Fruit fly (Drosophila melanogaster) whole organism, embryonic: ENCODE measurements around the gene CG34238.
A peak's percentile ranks its signal among the peaks of the same experiment; 100 is the strongest.

Experiments used
- Abd-B ChIP-seq: fragments of 200-800 bp; sonication (Bioruptor generic); optimal IDR thresholded peaks from 2 replicates; lab custom pipeline; 2018; ENCODE audit warnings: missing biosample characterization, mild to moderate bottlenecking, missing genetic modification characterization, moderate library complexity
- CG10274 ChIP-seq: fragments of 200-800 bp; sonication (Bioruptor generic); optimal IDR thresholded peaks from 3 replicates; lab custom pipeline; 2017; ENCODE audit warnings: missing biosample characterization, mild to moderate bottlenecking, missing genetic modification characterization
- CG10366 ChIP-seq: fragments of 200-800 bp; sonication (Bioruptor generic); IDR thresholded peaks from 2 replicates; pipeline ENCODE4 v1.3.6; 2022; ENCODE audit warnings: missing biosample characterization, missing genetic modification characterization
- CG12104 ChIP-seq: fragments of 200-800 bp; sonication (Bioruptor generic); optimal IDR thresholded peaks from 3 replicates; lab custom pipeline; 2016; ENCODE audit warnings: missing biosample characterization, missing genetic modification characterization
- CG12219 ChIP-seq: fragments of 200-800 bp; sonication (Bioruptor generic); optimal IDR thresholded peaks from 3 replicates; lab custom pipeline; 2018; ENCODE audit warnings: missing biosample characterization, mild to moderate bottlenecking, missing genetic modification characterization
- CG13123 ChIP-seq: fragments of 200-800 bp; sonication (Bioruptor generic); optimal IDR thresholded peaks from 2 replicates; lab custom pipeline; 2016; ENCODE audit warnings: missing biosample characterization, missing genetic modification characterization
- CG14965 ChIP-seq: fragments of 200-800 bp; sonication (Bioruptor generic); optimal IDR thresholded peaks from 2 replicates; lab custom pipeline; 2016; ENCODE audit warnings: missing biosample characterization, missing genetic modification characterization, borderline replicate concordance
- CG1602 ChIP-seq: fragments of 200-800 bp; sonication (Bioruptor generic); optimal IDR thresholded peaks from 3 replicates; lab custom pipeline; 2016; ENCODE audit warnings: missing biosample characterization, missing genetic modification characterization
- CG1792 ChIP-seq: fragments of 200-800 bp; sonication (Bioruptor generic); optimal IDR thresholded peaks from 2 replicates; lab custom pipeline; 2016; ENCODE audit warnings: missing biosample characterization, missing genetic modification characterization
- CG2129 ChIP-seq: fragments of 200-800 bp; sonication (Bioruptor generic); IDR thresholded peaks from 2 replicates; pipeline ENCODE4 v1.3.6; 2022; ENCODE audit warnings: missing biosample characterization, missing genetic modification characterization; ENCODE audit not compliant: partially characterized antibody
- CG31388 ChIP-seq: fragments of 200-800 bp; sonication (Bioruptor generic); optimal IDR thresholded peaks from 2 replicates; lab custom pipeline; 2016; ENCODE audit warnings: missing biosample characterization, missing genetic modification characterization
- CG33557 ChIP-seq: fragments of 200-800 bp; sonication (Bioruptor generic); optimal IDR thresholded peaks from 2 replicates; lab custom pipeline; 2019; ENCODE audit warnings: missing biosample characterization, mild to moderate bottlenecking, missing genetic modification characterization, moderate library complexity
- CG5180 ChIP-seq: fragments of 200-800 bp; sonication (Bioruptor generic); optimal IDR thresholded peaks from 3 replicates; lab custom pipeline; 2017; ENCODE audit warnings: missing biosample characterization, missing genetic modification characterization, mild to moderate bottlenecking, moderate library complexity, missing genetic modification reagents
- CG6683 ChIP-seq: fragments of 200-800 bp; sonication (Bioruptor generic); optimal IDR thresholded peaks from 2 replicates; lab custom pipeline; 2017; ENCODE audit warnings: missing biosample characterization, mild to moderate bottlenecking, missing genetic modification characterization, missing genetic modification reagents
- CG7372 ChIP-seq: fragments of 200-800 bp; sonication (Bioruptor generic); IDR thresholded peaks from 2 replicates; pipeline ENCODE4 v1.3.6; 2022; ENCODE audit warnings: missing biosample characterization, missing genetic modification characterization
- CG7963 ChIP-seq: fragments of 200-800 bp; sonication (Bioruptor generic); IDR thresholded peaks from 3 replicates; pipeline ENCODE4 v1.3.6; 2022; ENCODE audit warnings: missing biosample characterization, missing genetic modification characterization; ENCODE audit not compliant: partially characterized antibody
- CG9876 ChIP-seq: fragments of 200-800 bp; sonication (Bioruptor generic); optimal IDR thresholded peaks from 2 replicates; lab custom pipeline; 2016; ENCODE audit warnings: missing biosample characterization, missing genetic modification characterization
- CG9932 ChIP-seq: fragments of 200-800 bp; sonication (Bioruptor generic); IDR thresholded peaks from 2 replicates; pipeline ENCODE4 v1.3.6; 2022; ENCODE audit warnings: missing biosample characterization, missing genetic modification characterization
- CkIIα-i1 ChIP-seq: fragments of 200-800 bp; sonication (Bioruptor generic); IDR thresholded peaks from 2 replicates; pipeline ENCODE4 v1.3.6; 2022; ENCODE audit warnings: missing biosample characterization, missing genetic modification characterization
- CoRest ChIP-seq: fragments of 200-800 bp; sonication (Bioruptor generic); optimal IDR thresholded peaks from 3 replicates; lab custom pipeline; 2018; ENCODE audit warnings: missing biosample characterization, mild to moderate bottlenecking, missing genetic modification characterization, moderate library complexity
- Gsc ChIP-seq: fragments of 200-800 bp; sonication (Bioruptor generic); IDR thresholded peaks from 2 replicates; pipeline ENCODE4 v1.3.6; 2022; ENCODE audit warnings: missing biosample characterization, missing genetic modification characterization
- HHEX ChIP-seq: fragments of 200-800 bp; sonication (Bioruptor generic); optimal IDR thresholded peaks from 3 replicates; lab custom pipeline; 2017; ENCODE audit warnings: missing biosample characterization, mild to moderate bottlenecking, missing genetic modification characterization, missing genetic modification reagents
- Hr78 ChIP-seq, 2 experiments: fragments of 200-800 bp in 1 of 2; fragments of >200 bp in 1 of 2; sonication (Bioruptor generic) in 1 of 2; optimal IDR thresholded peaks; 2 replicates each; lab custom pipeline; 2017 to 2019; ENCODE audit warnings: missing biosample characterization in 2 of 2, missing genetic modification characterization in 2 of 2, mild to moderate bottlenecking in 1 of 2, moderate library complexity in 1 of 2
- Jarid2 ChIP-seq: fragments of 200-800 bp; sonication (Bioruptor generic); optimal IDR thresholded peaks from 3 replicates; lab custom pipeline; 2017; ENCODE audit warnings: mild to moderate bottlenecking, missing biosample characterization, missing genetic modification reagents, missing genetic modification characterization
- NC2β ChIP-seq: fragments of 200-800 bp; sonication (Bioruptor generic); optimal IDR thresholded peaks from 2 replicates; lab custom pipeline; 2016; ENCODE audit warnings: missing biosample characterization, missing genetic modification characterization
- Opbp ChIP-seq: fragments of 200-800 bp; sonication (Bioruptor generic); IDR thresholded peaks from 3 replicates; pipeline ENCODE4 v1.3.6; 2022; ENCODE audit warnings: missing biosample characterization, missing genetic modification characterization; ENCODE audit not compliant: partially characterized antibody
- Optix ChIP-seq: fragments of 200-800 bp; sonication (Bioruptor generic); IDR thresholded peaks from 3 replicates; pipeline ENCODE4 v1.3.6; 2022; ENCODE audit warnings: missing biosample characterization, missing genetic modification characterization
- Trl ChIP-seq, 3 experiments: fragments of >200 bp in 2 of 3; fragments of 200-800 bp in 1 of 3; sonication (Bioruptor generic) in 1 of 3; optimal IDR thresholded peaks; 2 replicates in 1 of 3; 3 replicates in 2 of 3; lab custom pipeline; 2016 to 2017; ENCODE audit warnings: missing biosample characterization in 1 of 3, missing genetic modification characterization in 1 of 3
- Xbp1 ChIP-seq: fragments of 200-800 bp; sonication (Bioruptor generic); optimal IDR thresholded peaks from 3 replicates; lab custom pipeline; 2016; ENCODE audit warnings: missing biosample characterization, mild to moderate bottlenecking, missing genetic modification characterization
- ase ChIP-seq: fragments of 200-800 bp; sonication (Bioruptor generic); IDR thresholded peaks from 3 replicates; pipeline ENCODE4 v1.3.6; 2022; ENCODE audit warnings: missing biosample characterization, missing genetic modification characterization
- crc ChIP-seq: fragments of 200-800 bp; sonication (Bioruptor generic); optimal IDR thresholded peaks from 2 replicates; lab custom pipeline; 2016; ENCODE audit warnings: missing biosample characterization, missing genetic modification characterization
- dmrt99B ChIP-seq: fragments of 200-800 bp; sonication (Bioruptor generic); optimal IDR thresholded peaks from 2 replicates; lab custom pipeline; 2018; ENCODE audit warnings: missing biosample characterization, mild to moderate bottlenecking, missing genetic modification characterization, moderate library complexity
- dpn ChIP-seq, 2 experiments: fragments of 200-800 bp; sonication (Bioruptor generic); optimal IDR thresholded peaks; 3 replicates each; lab custom pipeline; 2016; ENCODE audit warnings: missing biosample characterization in 2 of 2, missing genetic modification characterization in 2 of 2
- ems ChIP-seq: fragments of 200-800 bp; sonication (Bioruptor generic); optimal IDR thresholded peaks from 3 replicates; lab custom pipeline; 2016; ENCODE audit warnings: missing biosample characterization, missing genetic modification characterization
- gro ChIP-seq: fragments of 200-800 bp; sonication (Bioruptor generic); optimal IDR thresholded peaks from 2 replicates; lab custom pipeline; 2016; ENCODE audit warnings: missing biosample characterization, missing genetic modification characterization
- ham ChIP-seq: fragments of 200-800 bp; sonication (Bioruptor generic); IDR thresholded peaks from 2 replicates; pipeline ENCODE4 v1.3.6; 2022; ENCODE audit warnings: missing biosample characterization, missing genetic modification characterization
- insv ChIP-seq, 2 experiments: fragments of 200-800 bp; sonication (Bioruptor generic); optimal IDR thresholded peaks; 3 replicates each; lab custom pipeline; 2016 to 2018; ENCODE audit warnings: missing biosample characterization in 2 of 2, missing genetic modification characterization in 2 of 2
- knrl ChIP-seq: fragments of 200-800 bp; sonication (Bioruptor generic); IDR thresholded peaks from 3 replicates; pipeline ENCODE4 v1.3.6; 2022; ENCODE audit warnings: missing biosample characterization, missing genetic modification characterization; ENCODE audit not compliant: partially characterized antibody
- oc ChIP-seq: fragments of 200-800 bp; sonication (Bioruptor generic); optimal IDR thresholded peaks from 2 replicates; lab custom pipeline; 2018; ENCODE audit warnings: missing biosample characterization, mild to moderate bottlenecking, missing genetic modification characterization, moderate library complexity
- phol ChIP-seq: fragments of 200-800 bp; sonication (Bioruptor generic); optimal IDR thresholded peaks from 3 replicates; lab custom pipeline; 2018; ENCODE audit warnings: missing biosample characterization, mild to moderate bottlenecking, missing genetic modification characterization, moderate library complexity
- prd ChIP-seq, 3 experiments: fragments of >200 bp in 2 of 3; fragments of 200-800 bp in 1 of 3; sonication (Bioruptor generic) in 1 of 3; optimal IDR thresholded peaks in 2 of 3; IDR thresholded peaks in 1 of 3; 2 replicates in 2 of 3; 3 replicates in 1 of 3; pipeline versions ENCODE4 v1.3.6 to Lab custom; 2017 to 2022; ENCODE audit warnings: missing biosample characterization in 1 of 3, missing genetic modification characterization in 1 of 3
- pzg ChIP-seq: fragments of 200-800 bp; sonication (Bioruptor generic); optimal IDR thresholded peaks from 3 replicates; lab custom pipeline; 2018; ENCODE audit warnings: missing biosample characterization, mild to moderate bottlenecking, missing genetic modification characterization, moderate library complexity
- sc ChIP-seq, 3 experiments: fragments of >200 bp in 2 of 3; fragments of 200-800 bp in 1 of 3; sonication (Bioruptor generic) in 1 of 3; optimal IDR thresholded peaks; 2 replicates in 2 of 3; 3 replicates in 1 of 3; lab custom pipeline; 2017; ENCODE audit warnings: mild to moderate bottlenecking in 1 of 3, missing biosample characterization in 1 of 3, missing genetic modification characterization in 1 of 3, missing genetic modification reagents in 1 of 3
- stwl ChIP-seq: fragments of 200-800 bp; sonication (Bioruptor generic); optimal IDR thresholded peaks from 3 replicates; lab custom pipeline; 2018; ENCODE audit warnings: missing biosample characterization, mild to moderate bottlenecking, missing genetic modification characterization, moderate library complexity
- tll ChIP-seq, 2 experiments: fragments of 200-800 bp in 1 of 2; fragments of >200 bp in 1 of 2; sonication (Bioruptor generic) in 1 of 2; optimal IDR thresholded peaks; 2 replicates each; lab custom pipeline; 2017 to 2019; ENCODE audit warnings: missing biosample characterization in 2 of 2, missing genetic modification characterization in 2 of 2, mild to moderate bottlenecking in 1 of 2, moderate library complexity in 1 of 2
- wor ChIP-seq: fragments of 200-800 bp; sonication (Bioruptor generic); IDR thresholded peaks from 2 replicates; pipeline ENCODE4 v1.3.6; 2022; ENCODE audit warnings: missing biosample characterization, missing genetic modification characterization
- zf30C ChIP-seq: fragments of 200-800 bp; sonication (Bioruptor generic); optimal IDR thresholded peaks from 3 replicates; lab custom pipeline; 2018; ENCODE audit warnings: missing biosample characterization, mild to moderate bottlenecking, missing genetic modification characterization

CG34238 gene

DNA sequence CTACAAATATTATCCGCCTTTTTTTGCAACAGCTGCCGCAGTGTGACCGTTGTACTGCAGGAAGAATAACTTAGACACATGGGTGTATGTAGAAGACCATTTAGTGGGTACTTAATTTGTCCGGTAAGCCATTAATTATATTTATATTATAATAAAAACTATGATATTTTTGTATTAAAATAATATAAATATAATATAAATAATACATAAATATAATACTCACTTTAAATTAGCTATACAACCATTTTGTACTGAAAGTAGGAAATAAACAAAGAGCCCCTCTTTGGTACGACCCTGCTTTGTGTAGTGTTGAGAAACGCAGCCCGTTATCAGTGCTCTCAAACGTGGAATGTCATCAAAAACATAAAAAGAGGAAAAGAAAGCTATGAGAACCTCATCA lies 11.5 kb downstream of the CG34238 start, which contains the start of gene Cnep1r2 (continued):
- TF ChIP-seq phol (peak; percentile 97), insv (GFP tag; optimal IDR thresholded peaks at IDR 0.05; lab: Kevin White, UChicago) (peak in 1 of 2 experiments; percentile 81), HHEX (GFP tag; lab: Kevin White, UChicago) (peak; percentile 93), CG1602 (peak; percentile 96), CkIIα-i1 (GFP tag; lab: Robert Waterston, UW) (peak; percentile 41; the same call in 1 of the 2 replicates), CG9932 (peak; percentile 97), ham (GFP tag; lab: Robert Waterston, UW) (peak; percentile 75; the same call in 1 of the 2 replicates), prd (optimal IDR thresholded peaks at IDR 0.05; lab: Kevin White, UChicago) (no peak), prd (GFP tag; IDR thresholded peaks at IDR 0.05; lab: Robert Waterston, UW) (peak; percentile 98), dpn (GFP tag; optimal IDR thresholded peaks at IDR 0.05; lab: Kevin White, UChicago) (peak; percentile 74 to 96), CG6683 (peak; percentile 89), tll (GFP tag; optimal IDR thresholded peaks at IDR 0.05; lab: Kevin White, UChicago) (peak in 1 of 2 experiments; percentile 60), wor (GFP tag; lab: Robert Waterston, UW) (peak; percentile 94), CG33557 (GFP tag; lab: Kevin White, UChicago) (peak; percentile 98), sc (optimal IDR thresholded peaks at IDR 0.05; lab: Kevin White, UChicago) (no peak), sc (GFP tag; optimal IDR thresholded peaks at IDR 0.05; lab: Kevin White, UChicago) (peak; percentile 94), stwl (peak; percentile 93), CG7372 (GFP tag; lab: Robert Waterston, UW) (peak; percentile 96), knrl (GFP tag; lab: Robert Waterston, UW) (peak; percentile 58; the same call in 2 of the 3 replicates), CG12104 (GFP tag; lab: Kevin White, UChicago) (peak; percentile 88), CG2129 (GFP tag; lab: Robert Waterston, UW) (no peak), crc (GFP tag; lab: Kevin White, UChicago) (no peak), CG31388 (GFP tag; lab: Kevin White, UChicago) (peak; percentile 70), ase (GFP tag; lab: Robert Waterston, UW) (peak; percentile 86), gro (GFP tag; lab: Kevin White, UChicago) (peak; percentile 19), CG13123 (GFP tag; lab: Kevin White, UChicago) (peak; percentile 91), oc (peak; percentile 95), dmrt99B (tag; lab: Kevin White, UChicago) (peak; percentile 96), ems (GFP tag; lab: Kevin White, UChicago) (peak; percentile 49), CoRest (tag; lab: Kevin White, UChicago) (peak; percentile 99), Hr78 (GFP tag; optimal IDR thresholded peaks at IDR 0.05; lab: Kevin White, UChicago) (no peak), Gsc (GFP tag; lab: Robert Waterston, UW) (no peak), zf30C (GFP tag; lab: Kevin White, UChicago) (peak; percentile 47), Abd-B (GFP tag; lab: Kevin White, UChicago) (peak; percentile 98), CG9876 (GFP tag; lab: Kevin White, UChicago) (peak; percentile 51), CG12219 (GFP tag; lab: Kevin White, UChicago) (peak; percentile 82), Optix (GFP tag; lab: Robert Waterston, UW) (peak; percentile 80; the same call in 2 of the 3 replicates), CG14965 (GFP tag; lab: Kevin White, UChicago) (no peak), pzg (GFP tag; lab: Kevin White, UChicago) (peak; percentile 21), CG10366 (GFP tag; lab: Robert Waterston, UW) (peak; percentile 93), CG10274 (GFP tag; lab: Kevin White, UChicago) (peak; percentile 65), Opbp (GFP tag; lab: Robert Waterston, UW) (no peak), Xbp1 (GFP tag; lab: Kevin White, UChicago) (peak; percentile 96), Trl (optimal IDR thresholded peaks at IDR 0.05; lab: Kevin White, UChicago) (no peak), Trl (GFP tag; optimal IDR thresholded peaks at IDR 0.05; lab: Kevin White, UChicago) (peak; percentile 65), CG5180 (GFP tag; lab: Kevin White, UChicago) (peak; percentile 73), NC2β (GFP tag; lab: Kevin White, UChicago) (peak; percentile 35), CG1792 (GFP tag; lab: Kevin White, UChicago) (peak; percentile 16), CG7963 (GFP tag; lab: Robert Waterston, UW) (no peak), Jarid2 (peak; percentile 77)
